Worm (Caenorhabditis elegans): ENCODE data around the gene str-176.

ce11 chrIV:8463716-8464115 lies at the start of gene str-176:
- no peak for TF ChIP-seq pha-4 (tag; optimal IDR thresholded peaks at IDR 0.05)
- TF ChIP-seq lim-6 (tag; optimal IDR thresholded peaks at IDR 0.05): no peak
- no peak for TF ChIP-seq ref-2 (tag; optimal IDR thresholded peaks at IDR 0.05)
- TF ChIP-seq tbx-7 (tag; optimal IDR thresholded peaks at IDR 0.05): no peak
- TF ChIP-seq pqm-1 (tag; optimal IDR thresholded peaks at IDR 0.05): no peak
- no peak for TF ChIP-seq pros-1 (tag; optimal IDR thresholded peaks at IDR 0.05)
- TF ChIP-seq hlh-13 (GFP tag; optimal IDR thresholded peaks at IDR 0.05): no peak
- TF ChIP-seq fkh-6 (tag; optimal IDR thresholded peaks at IDR 0.05): no peak
- no peak for TF ChIP-seq fax-1 (tag; optimal IDR thresholded peaks at IDR 0.05)
- no peak for TF ChIP-seq ets-4 (tag; optimal IDR thresholded peaks at IDR 0.05)
- no peak for TF ChIP-seq unc-55 (GFP tag; optimal IDR thresholded peaks at IDR 0.05)

All from whole organism, late embryonic.